Fruit fly (Drosophila melanogaster): ENCODE data around the gene CG31949.

- TF ChIP-seq psq (optimal IDR thresholded peaks at IDR 0.05) (no peak), EcR (GFP tag; optimal IDR thresholded peaks at IDR 0.05) (no peak), usp (GFP tag; optimal IDR thresholded peaks at IDR 0.05) (no peak)
Observed at dm6 chr2L:2251175-2251574, 48.7 kb upstream of the CG31949 start, which contains the start of gene Ser12.
